Worm (Caenorhabditis elegans) whole organism, late embryonic: ENCODE results near the gene abu-13.

Experiments used
- C08G9.2 ChIP-seq: sonication (generic microtip); optimal IDR thresholded peaks from 2 replicates; lab custom pipeline; 2016; ENCODE audit warnings: mild to moderate bottlenecking, missing genetic modification characterization, moderate library complexity, missing compliant biosample characterization
- C38D4.7 ChIP-seq: fragments of 200-800 bp; sonication (Bioruptor generic); optimal IDR thresholded peaks from 2 replicates; lab custom pipeline; 2018; ENCODE audit warnings: mild to moderate bottlenecking, missing genetic modification characterization, moderate library complexity, missing compliant biosample characterization
- T23F11.4 ChIP-seq: fragments of 200-800 bp; sonication (Bioruptor generic); optimal IDR thresholded peaks from 2 replicates; lab custom pipeline; 2018; ENCODE audit warnings: mild to moderate bottlenecking, missing genetic modification characterization, missing compliant biosample characterization
- Y22D7AL.16 ChIP-seq: sonication (generic microtip); optimal IDR thresholded peaks from 2 replicates; lab custom pipeline; 2016; ENCODE audit warnings: missing genetic modification characterization, missing compliant biosample characterization
- ahr-1 ChIP-seq: sonication (generic microtip); optimal IDR thresholded peaks from 2 replicates; lab custom pipeline; 2016; ENCODE audit warnings: missing genetic modification characterization, missing compliant biosample characterization
- ama-1 ChIP-seq: fragments of 150-350 bp; optimal IDR thresholded peaks from 2 replicates; lab custom pipeline; 2014
- ceh-14 ChIP-seq: sonication (generic microtip); optimal IDR thresholded peaks from 2 replicates; lab custom pipeline; 2016; ENCODE audit warnings: missing genotype, missing genetic modification characterization, missing compliant biosample characterization
- ceh-2 ChIP-seq: sonication (generic microtip); optimal IDR thresholded peaks from 2 replicates; lab custom pipeline; 2016; ENCODE audit warnings: missing genotype, missing genetic modification characterization, missing compliant biosample characterization
- ceh-24 ChIP-seq: sonication (generic microtip); optimal IDR thresholded peaks from 2 replicates; lab custom pipeline; 2016; ENCODE audit warnings: mild to moderate bottlenecking, missing genetic modification characterization, missing compliant biosample characterization
- ceh-30 ChIP-seq: fragments of 150-350 bp; optimal IDR thresholded peaks from 2 replicates; lab custom pipeline; 2014; ENCODE audit warnings: missing biosample characterization, missing genetic modification characterization
- ceh-31 ChIP-seq: sonication (generic microtip); optimal IDR thresholded peaks from 2 replicates; lab custom pipeline; 2016; ENCODE audit warnings: missing genetic modification characterization, missing compliant biosample characterization
- ceh-34 ChIP-seq: sonication (generic microtip); optimal IDR thresholded peaks from 2 replicates; lab custom pipeline; 2016; ENCODE audit warnings: mild to moderate bottlenecking, missing genetic modification characterization, missing compliant biosample characterization
- ceh-48 ChIP-seq: sonication (generic microtip); optimal IDR thresholded peaks from 2 replicates; lab custom pipeline; 2016; ENCODE audit warnings: missing genetic modification characterization, inconsistent platforms, missing compliant biosample characterization
- ceh-6 ChIP-seq: fragments of 200-800 bp; sonication (Bioruptor generic); optimal IDR thresholded peaks from 2 replicates; lab custom pipeline; 2018; ENCODE audit warnings: mild to moderate bottlenecking, missing genetic modification characterization, missing compliant biosample characterization
- dve-1 ChIP-seq: sonication (generic microtip); optimal IDR thresholded peaks from 2 replicates; lab custom pipeline; 2017; ENCODE audit warnings: antibody characterized with exemption, mild to moderate bottlenecking, missing genetic modification characterization, missing compliant biosample characterization
- ets-4 ChIP-seq: sonication (generic microtip); optimal IDR thresholded peaks from 2 replicates; lab custom pipeline; 2016; ENCODE audit warnings: missing genetic modification characterization, missing compliant biosample characterization
- fkh-6 ChIP-seq: sonication (generic microtip); optimal IDR thresholded peaks from 2 replicates; lab custom pipeline; 2016; ENCODE audit warnings: missing genetic modification characterization, missing compliant biosample characterization
- hlh-13 ChIP-seq: fragments of 200-800 bp; sonication (Bioruptor generic); optimal IDR thresholded peaks from 2 replicates; lab custom pipeline; 2018; ENCODE audit warnings: mild to moderate bottlenecking, missing genetic modification characterization, missing compliant biosample characterization
- hlh-30 ChIP-seq: sonication (generic microtip); optimal IDR thresholded peaks from 2 replicates; lab custom pipeline; 2017; ENCODE audit warnings: antibody characterized with exemption, missing genetic modification characterization, missing compliant biosample characterization; ENCODE audit not compliant: insufficient read depth
- hlh-8 ChIP-seq: sonication (generic microtip); optimal IDR thresholded peaks from 2 replicates; lab custom pipeline; 2016; ENCODE audit warnings: missing genotype, missing genetic modification characterization, missing compliant biosample characterization
- lim-6 ChIP-seq: sonication (generic microtip); optimal IDR thresholded peaks from 2 replicates; lab custom pipeline; 2016; ENCODE audit warnings: missing genetic modification characterization, missing compliant biosample characterization
- lin-11 ChIP-seq: fragments of 200-800 bp; sonication (Bioruptor generic); optimal IDR thresholded peaks from 2 replicates; lab custom pipeline; 2018; ENCODE audit warnings: mild to moderate bottlenecking, missing genetic modification characterization, missing compliant biosample characterization
- madf-2 ChIP-seq: sonication (generic microtip); optimal IDR thresholded peaks from 2 replicates; lab custom pipeline; 2017; ENCODE audit warnings: missing genetic modification characterization, missing compliant biosample characterization
- mec-3 ChIP-seq: sonication (generic microtip); optimal IDR thresholded peaks from 2 replicates; lab custom pipeline; 2016; ENCODE audit warnings: borderline replicate concordance, missing genetic modification characterization, missing compliant biosample characterization
- nfya-1 ChIP-seq: sonication (generic microtip); optimal IDR thresholded peaks from 2 replicates; lab custom pipeline; 2017; ENCODE audit warnings: missing genetic modification characterization, mild to moderate bottlenecking, missing compliant biosample characterization, antibody characterized with exemption, moderate library complexity
- nhr-232 ChIP-seq: sonication (generic microtip); optimal IDR thresholded peaks from 2 replicates; lab custom pipeline; 2016; ENCODE audit warnings: missing genetic modification characterization, missing compliant biosample characterization
- npax-4 ChIP-seq: sonication (generic microtip); optimal IDR thresholded peaks from 2 replicates; lab custom pipeline; 2016; ENCODE audit warnings: missing genetic modification characterization, missing compliant biosample characterization
- odd-2 ChIP-seq: sonication (generic microtip); optimal IDR thresholded peaks from 2 replicates; lab custom pipeline; 2017; ENCODE audit warnings: antibody characterized with exemption, mild to moderate bottlenecking, missing genetic modification characterization, missing compliant biosample characterization
- pag-3 ChIP-seq: sonication (generic microtip); optimal IDR thresholded peaks from 2 replicates; lab custom pipeline; 2016; ENCODE audit warnings: missing compliant biosample characterization, missing genetic modification characterization, borderline replicate concordance
- pax-1 ChIP-seq: fragments of 150-350 bp; optimal IDR thresholded peaks from 2 replicates; lab custom pipeline; 2014; ENCODE audit warnings: missing biosample characterization, missing genetic modification characterization
- pha-4 ChIP-seq: fragments of 150-350 bp; optimal IDR thresholded peaks from 2 replicates; lab custom pipeline; 2018; ENCODE audit warnings: missing biosample characterization, missing genetic modification reagents, missing genetic modification characterization
- pqm-1 ChIP-seq: sonication (generic microtip); optimal IDR thresholded peaks from 2 replicates; lab custom pipeline; 2016; ENCODE audit warnings: missing genetic modification characterization, missing compliant biosample characterization
- pros-1 ChIP-seq: fragments of 150-350 bp; optimal IDR thresholded peaks from 2 replicates; lab custom pipeline; 2014; ENCODE audit warnings: missing biosample characterization, missing genetic modification reagents, missing genetic modification characterization
- ref-2 ChIP-seq: sonication (generic microtip); optimal IDR thresholded peaks from 2 replicates; lab custom pipeline; 2016; ENCODE audit warnings: missing genetic modification characterization, missing compliant biosample characterization
- sox-4 ChIP-seq: sonication (generic microtip); optimal IDR thresholded peaks from 2 replicates; lab custom pipeline; 2017; ENCODE audit warnings: mild to moderate bottlenecking, missing genetic modification characterization, inconsistent platforms, missing compliant biosample characterization
- syd-9 ChIP-seq: sonication (generic microtip); optimal IDR thresholded peaks from 2 replicates; lab custom pipeline; 2016; ENCODE audit warnings: mild to moderate bottlenecking, missing genetic modification characterization, moderate library complexity, missing compliant biosample characterization
- tbx-2 ChIP-seq: sonication (generic microtip); optimal IDR thresholded peaks from 2 replicates; lab custom pipeline; 2016; ENCODE audit warnings: missing genetic modification characterization, missing compliant biosample characterization
- tbx-7 ChIP-seq: sonication (generic microtip); optimal IDR thresholded peaks from 2 replicates; lab custom pipeline; 2016; ENCODE audit warnings: missing genotype, missing genetic modification characterization, missing compliant biosample characterization
- ttx-3 ChIP-seq: sonication (generic microtip); optimal IDR thresholded peaks from 2 replicates; lab custom pipeline; 2016; ENCODE audit warnings: missing genetic modification reagents, missing genetic modification characterization, missing compliant biosample characterization
- unc-42 ChIP-seq: sonication (generic microtip); optimal IDR thresholded peaks from 2 replicates; lab custom pipeline; 2016; ENCODE audit warnings: missing genotype, missing genetic modification characterization, missing compliant biosample characterization
- unc-55 ChIP-seq: sonication (generic microtip); optimal IDR thresholded peaks from 2 replicates; lab custom pipeline; 2017; ENCODE audit warnings: missing biosample characterization, missing genetic modification reagents, missing genetic modification characterization

The abu-13 gene

ce11 chrIII:6951435-6951834, 5.7 kb upstream of the abu-13 start:
- TF ChIP-seq unc-42 (tag; lab: Kevin White, UChicago) (peak; percentile 16), syd-9 (tag; lab: Kevin White, UChicago) (no peak), ref-2 (peak; percentile 20), ceh-48 (peak; percentile 45), ceh-31 (tag; lab: Kevin White, UChicago) (peak; percentile 17)
- TF ChIP-seq, all 69 proteins: peak for 4

DNA sequence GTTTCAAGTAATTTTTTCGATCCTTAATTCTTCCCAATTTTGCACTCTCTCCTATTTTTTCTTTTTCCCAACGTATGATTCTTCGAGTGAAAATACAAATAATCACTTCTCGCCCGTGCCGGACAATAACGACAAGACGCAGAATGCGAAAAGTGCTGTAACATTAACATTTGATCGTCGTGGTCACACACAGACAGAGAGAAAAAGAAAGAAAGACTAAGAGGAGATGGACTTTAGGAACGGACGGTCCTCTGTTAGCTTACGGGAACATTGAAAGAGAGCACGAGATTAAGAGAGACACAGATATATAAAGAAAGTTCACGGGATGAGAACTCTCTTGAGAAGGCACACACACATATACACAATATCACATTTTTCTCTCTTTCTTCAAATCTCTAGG, 2.2 kb upstream of the abu-13 start:
- peak; percentile 33 for TF ChIP-seq tbx-2
- TF ChIP-seq hlh-30 (tag; lab: Kevin White, UChicago), result peak; percentile 64
- TF ChIP-seq nfya-1 (tag; lab: Kevin White, UChicago), result peak; percentile 28
- TF ChIP-seq ceh-31 (tag; lab: Kevin White, UChicago), result no peak
- no peak for TF ChIP-seq pros-1
- TF ChIP-seq unc-55 (GFP tag; lab: Kevin White, UChicago), result peak; percentile 57
- TF ChIP-seq pax-1 (tag; lab: Kevin White, UChicago), result peak; percentile 31
- TF ChIP-seq, all 69 proteins: peak for 5

DNA sequence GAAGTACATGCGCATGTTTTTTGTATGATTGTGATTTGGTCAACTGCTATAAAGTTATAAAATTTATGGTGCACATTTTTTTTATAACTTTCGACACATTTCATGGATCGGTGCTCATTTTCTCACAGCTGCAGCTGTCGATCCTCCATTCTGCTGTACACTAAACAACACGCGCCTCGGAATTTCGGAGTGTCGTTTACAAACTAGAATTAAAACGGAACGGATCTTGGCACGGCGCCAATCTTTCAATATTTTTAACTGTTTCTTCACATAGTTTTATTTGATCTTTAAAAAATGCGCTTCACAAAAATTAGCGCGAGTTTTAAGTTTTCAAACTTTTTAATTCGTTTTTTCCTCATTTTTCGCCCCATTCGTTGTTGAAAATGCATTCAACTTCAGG, 684 bp upstream of the abu-13 start, which contains the start of gene let-711:
TSS of gene let-711 (plus strand) at position 337 of the 400 bp plus-strand sequence.
- TF ChIP-seq lin-11 (tag; lab: Kevin White, UChicago), result no peak
- no peak for TF ChIP-seq ceh-48
- TF ChIP-seq ceh-24 (tag; lab: Kevin White, UChicago), result no peak
- no peak for TF ChIP-seq hlh-13 (GFP tag; lab: Kevin White, UChicago)
- no peak for TF ChIP-seq tbx-7
- TF ChIP-seq ama-1 (lab: Kevin White, UChicago), result no peak
- no peak for TF ChIP-seq tbx-2
- no peak for TF ChIP-seq C38D4.7 (GFP tag; lab: Kevin White, UChicago)
- no peak for TF ChIP-seq pag-3 (tag; lab: Kevin White, UChicago)
- no peak for TF ChIP-seq T23F11.4 (GFP tag; lab: Kevin White, UChicago)

- no peak for TF ChIP-seq syd-9 (tag; lab: Kevin White, UChicago)
- no peak for TF ChIP-seq T23F11.4 (GFP tag; lab: Kevin White, UChicago)
- TF ChIP-seq mec-3, result no peak
- TF ChIP-seq lim-6, result no peak
- no peak for TF ChIP-seq pha-4 (tag; lab: Kevin White, UChicago)
- no peak for TF ChIP-seq unc-55 (GFP tag; lab: Kevin White, UChicago)
- no peak for TF ChIP-seq hlh-13 (GFP tag; lab: Kevin White, UChicago)
- TF ChIP-seq sox-4 (tag; lab: Kevin White, UChicago), result no peak
- no peak for TF ChIP-seq ets-4
- no peak for TF ChIP-seq C08G9.2 (tag; lab: Kevin White, UChicago)
- TF ChIP-seq madf-2, result no peak
- TF ChIP-seq npax-4, result no peak
- no peak for TF ChIP-seq ref-2
- no peak for TF ChIP-seq hlh-30 (tag; lab: Kevin White, UChicago)
- TF ChIP-seq odd-2 (tag; lab: Kevin White, UChicago), result no peak
- TF ChIP-seq ceh-6 (GFP tag; lab: Kevin White, UChicago), result no peak
- TF ChIP-seq ama-1 (lab: Kevin White, UChicago), result no peak
Observed at ce11 chrIII:6945319-6945718, 379 bp downstream of the abu-13 start.

DNA sequence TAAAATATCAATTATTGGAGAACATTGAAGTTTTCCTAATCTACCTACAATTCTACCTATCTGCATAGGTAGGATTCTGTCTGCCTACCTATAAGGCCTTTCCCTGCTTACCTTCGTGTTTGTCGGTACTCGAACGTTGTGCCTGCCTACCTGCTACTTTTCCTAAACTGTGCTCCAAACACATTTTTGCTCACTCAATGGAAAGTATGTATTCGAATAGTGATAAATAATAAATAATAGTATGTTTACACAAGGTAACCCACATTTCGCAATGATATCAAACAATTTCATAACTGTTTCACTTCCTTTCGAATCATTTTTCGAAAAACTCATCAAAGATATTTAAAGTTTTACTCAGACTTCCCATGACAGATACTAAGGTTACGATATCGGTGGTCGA, 6.2 kb downstream of the abu-13 start, which contains the start of gene F57B9.3:
TSS of gene F57B9.3 (plus strand) at position 301 of the 400 bp plus-strand sequence.
- no peak for TF ChIP-seq ceh-14 (tag; lab: Kevin White, UChicago)
- TF ChIP-seq ceh-31 (tag; lab: Kevin White, UChicago), result no peak
- TF ChIP-seq ceh-2 (tag; lab: Kevin White, UChicago), result no peak
- no peak for TF ChIP-seq syd-9 (tag; lab: Kevin White, UChicago)
- no peak for TF ChIP-seq pqm-1
- TF ChIP-seq lim-6, result no peak
- no peak for TF ChIP-seq ceh-34 (tag; lab: Kevin White, UChicago)
- TF ChIP-seq ttx-3 (tag; lab: Kevin White, UChicago), result no peak
- TF ChIP-seq hlh-8, result no peak
- no peak for TF ChIP-seq ceh-30 (tag; lab: Kevin White, UChicago)
- no peak for TF ChIP-seq ahr-1 (tag; lab: Kevin White, UChicago)
- TF ChIP-seq Y22D7AL.16, result no peak
- no peak for TF ChIP-seq ceh-6 (GFP tag; lab: Kevin White, UChicago)
- TF ChIP-seq nhr-232 (tag; lab: Kevin White, UChicago), result no peak
- TF ChIP-seq ref-2, result no peak
- TF ChIP-seq ama-1 (lab: Kevin White, UChicago), result no peak
- TF ChIP-seq fkh-6 (tag; lab: Kevin White, UChicago), result no peak
- TF ChIP-seq npax-4, result no peak
- no peak for TF ChIP-seq C08G9.2 (tag; lab: Kevin White, UChicago)
- TF ChIP-seq dve-1 (tag; lab: Kevin White, UChicago), result no peak
